Worm (Caenorhabditis elegans): Measurements from ENCODE around the gene Y39A1A.3.

ce11 chrIII:10595066-10595465 lies 1.2 kb downstream of the Y39A1A.3 start, which contains the start of gene Y45F3A.9:
- TF ChIP-seq F13H6.1 (tag; optimal IDR thresholded peaks at IDR 0.05): no peak
- TF ChIP-seq zag-1 (tag; optimal IDR thresholded peaks at IDR 0.05): no peak
- no peak for TF ChIP-seq egl-27 (tag; optimal IDR thresholded peaks at IDR 0.05)
- TF ChIP-seq skn-1 (tag; optimal IDR thresholded peaks at IDR 0.05): no peak
- no peak for TF ChIP-seq elt-1 (tag; optimal IDR thresholded peaks at IDR 0.05)
- no peak for TF ChIP-seq ama-1 (optimal IDR thresholded peaks at IDR 0.05)
- no peak for TF ChIP-seq lin-11 (tag; optimal IDR thresholded peaks at IDR 0.05)
- TF ChIP-seq nhr-11 (tag; optimal IDR thresholded peaks at IDR 0.05): no peak
- no peak for TF ChIP-seq nhr-77 (tag; optimal IDR thresholded peaks at IDR 0.05)
- TF ChIP-seq ztf-4 (tag; optimal IDR thresholded peaks at IDR 0.05): no peak

Measured in whole organism, L2 larva.